Fruit fly (Drosophila melanogaster): ENCODE results near the gene CG3198.

CG3198 gene

DNA sequence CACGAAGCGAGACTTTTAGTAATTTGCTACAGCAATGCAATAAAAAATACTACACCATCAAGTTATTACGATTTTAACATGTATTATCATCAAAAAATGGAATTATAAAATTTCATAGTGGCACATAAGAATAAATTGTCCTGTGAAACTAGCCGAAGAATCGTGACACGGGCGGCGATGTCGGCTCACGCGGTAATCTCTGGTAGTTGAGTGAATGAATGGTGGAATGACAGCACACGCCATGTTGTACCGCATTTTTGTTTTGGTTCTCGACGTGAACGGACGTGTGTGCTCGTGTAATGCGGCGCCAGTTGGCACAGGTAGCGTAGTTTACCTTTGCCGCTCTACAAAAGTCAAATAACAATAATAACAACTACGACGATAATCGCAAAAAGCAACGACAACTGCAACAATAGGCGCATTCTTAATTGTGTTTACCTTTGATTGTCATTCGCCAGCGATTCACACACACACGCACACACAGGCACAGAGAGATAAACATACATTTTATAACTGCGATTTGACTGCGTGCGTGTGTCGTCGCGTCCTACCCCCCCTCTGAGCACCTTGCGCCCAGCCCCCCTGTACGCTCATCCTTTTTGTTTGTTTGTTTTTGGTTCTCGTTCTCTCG, 25.6 kb upstream of the CG3198 start, which contains the start of gene CG14441 (continued):
- TF ChIP-seq CG8119 (GFP tag; IDR thresholded peaks at IDR 0.05) (no peak; the same call in 1 of the 3 replicates), Hr39 (GFP tag; optimal IDR thresholded peaks at IDR 0.05) (peak; percentile 5), CG1621 (tag; optimal IDR thresholded peaks at IDR 0.05) (peak; percentile 18), CG11762 (GFP tag; optimal IDR thresholded peaks at IDR 0.05; ENCODE audit: insufficient read depth) (peak; percentile 18), dsx (GFP tag; optimal IDR thresholded peaks at IDR 0.05; ENCODE audit: poor library complexity, severe bottlenecking) (peak; percentile 68), CG10669 (GFP tag; optimal IDR thresholded peaks at IDR 0.05) (peak; percentile 29), fd85E (GFP tag; optimal IDR thresholded peaks at IDR 0.05) (no peak), CG31627 (GFP tag; optimal IDR thresholded peaks at IDR 0.05) (no peak), Eip78C (GFP tag) (peak; percentile 93), CG8319 (GFP tag; optimal IDR thresholded peaks at IDR 0.05) (no peak), CG34406 (GFP tag; optimal IDR thresholded peaks at IDR 0.05) (peak; percentile 46), svp (GFP tag) (peak; percentile 68), acj6 (GFP tag; optimal IDR thresholded peaks at IDR 0.05) (no peak), CG8632 (GFP tag; optimal IDR thresholded peaks at IDR 0.05) (peak; percentile 52), Ets96B (tag; optimal IDR thresholded peaks at IDR 0.05) (peak; percentile 37), spab (GFP tag; optimal IDR thresholded peaks at IDR 0.05) (no peak), CG6808 (GFP tag; optimal IDR thresholded peaks at IDR 0.05) (peak; percentile 58), Eip75B (GFP tag; optimal IDR thresholded peaks at IDR 0.05) (peak; percentile 23), Gug (GFP tag; IDR thresholded peaks at IDR 0.05) (no peak), eg (GFP tag; IDR thresholded peaks at IDR 0.05) (peak; percentile 32; the same call in 1 of the 3 replicates), Met (GFP tag; optimal IDR thresholded peaks at IDR 0.05) (peak; percentile 69), CG9139 (GFP tag; optimal IDR thresholded peaks at IDR 0.05) (peak; percentile 70)

dm6 chrX:6698248-6698812, 24.6 kb upstream of the CG3198 start, which contains the start of gene CG14440:
Gene CG14440, minus strand, starts transcription at chrX:6698567.
- TF ChIP-seq svp (GFP tag) (no peak), CG15336 (GFP tag; IDR thresholded peaks at IDR 0.05) (0 out of 2 replicates have a peak, but pooled peaks have one; percentile 14), CG6808 (GFP tag; optimal IDR thresholded peaks at IDR 0.05) (peak; percentile 15), vri (GFP tag; optimal IDR thresholded peaks at IDR 0.05) (peak; percentile 30), CG6854 (GFP tag; optimal IDR thresholded peaks at IDR 0.05) (peak; percentile 35), fkh (GFP tag; optimal IDR thresholded peaks at IDR 0.05) (peak; percentile 68), ss (GFP tag; optimal IDR thresholded peaks at IDR 0.05) (peak; percentile 4 to 45), Hr39 (GFP tag; optimal IDR thresholded peaks at IDR 0.05) (no peak), Eip78C (GFP tag) (peak; percentile 16), CG10631 (GFP tag; optimal IDR thresholded peaks at IDR 0.05) (no peak), acj6 (GFP tag; optimal IDR thresholded peaks at IDR 0.05) (no peak), CG1621 (tag; optimal IDR thresholded peaks at IDR 0.05) (peak; percentile 40)

- TF ChIP-seq CG10669 (GFP tag; optimal IDR thresholded peaks at IDR 0.05) = peak; percentile 71
- peak; percentile 56 for TF ChIP-seq CG11762 (GFP tag; optimal IDR thresholded peaks at IDR 0.05; ENCODE audit: insufficient read depth)
- TF ChIP-seq esn (GFP tag; optimal IDR thresholded peaks at IDR 0.05) = peak; percentile 86
- peak; percentile 82 for TF ChIP-seq Smox (GFP tag; optimal IDR thresholded peaks at IDR 0.05)
- peak; percentile 73 for TF ChIP-seq Hr39 (GFP tag; optimal IDR thresholded peaks at IDR 0.05)
- TF ChIP-seq CG8119 (GFP tag; IDR thresholded peaks at IDR 0.05) = peak; percentile 85
- TF ChIP-seq ss (GFP tag; optimal IDR thresholded peaks at IDR 0.05) = peak; percentile 73 to 83
- TF ChIP-seq dsx (GFP tag; optimal IDR thresholded peaks at IDR 0.05; ENCODE audit: poor library complexity, severe bottlenecking) = peak; percentile 68
- TF ChIP-seq CG4318 (GFP tag; optimal IDR thresholded peaks at IDR 0.05) = no peak
- TF ChIP-seq Blimp-1 (GFP tag; optimal IDR thresholded peaks at IDR 0.05) = no peak
- peak; percentile 68 for TF ChIP-seq Hr4 (GFP tag; optimal IDR thresholded peaks at IDR 0.05)
- TF ChIP-seq Eip75B (GFP tag; optimal IDR thresholded peaks at IDR 0.05) = peak; percentile 76
- peak; percentile 72 for TF ChIP-seq CG31627 (GFP tag; optimal IDR thresholded peaks at IDR 0.05)
- peak; percentile 25 to 33 for TF ChIP-seq salr (GFP tag; optimal IDR thresholded peaks at IDR 0.05)
- TF ChIP-seq OdsH (GFP tag; optimal IDR thresholded peaks at IDR 0.05) = peak; percentile 80
- TF ChIP-seq dac (GFP tag; optimal IDR thresholded peaks at IDR 0.05) = peak; percentile 51
- peak; percentile 71 for TF ChIP-seq Ets21C (GFP tag; optimal IDR thresholded peaks at IDR 0.05)
- TF ChIP-seq Eip93F (GFP tag; optimal IDR thresholded peaks at IDR 0.05) = peak; percentile 44
- TF ChIP-seq fd85E (GFP tag; optimal IDR thresholded peaks at IDR 0.05) = peak; percentile 14
- peak; percentile 89 for TF ChIP-seq CG15336 (GFP tag; IDR thresholded peaks at IDR 0.05)
- peak; percentile 73 for TF ChIP-seq CG34406 (GFP tag; optimal IDR thresholded peaks at IDR 0.05)
- TF ChIP-seq CG3919 (GFP tag; optimal IDR thresholded peaks at IDR 0.05) = peak; percentile 77
- TF ChIP-seq Lpt (GFP tag; optimal IDR thresholded peaks at IDR 0.05) = peak; percentile 64
- no peak for TF ChIP-seq Hr38 (GFP tag; optimal IDR thresholded peaks at IDR 0.05)
- TF ChIP-seq lz (GFP tag; optimal IDR thresholded peaks at IDR 0.05) = peak; percentile 81
- TF ChIP-seq Gug (GFP tag; IDR thresholded peaks at IDR 0.05) = peak; percentile 43; the same call in 1 of the 2 replicates
- TF ChIP-seq CG10631 (GFP tag; optimal IDR thresholded peaks at IDR 0.05) = peak; percentile 70
- peak; percentile 87 for TF ChIP-seq svp (GFP tag)
- peak; percentile 81 for TF ChIP-seq acj6 (GFP tag; optimal IDR thresholded peaks at IDR 0.05)
- TF ChIP-seq CG11902 (GFP tag; optimal IDR thresholded peaks at IDR 0.05) = peak; percentile 41
These were observed 22.7 kb upstream of the CG3198 start for dm6 chrX:6696467-6696866.

Data from whole organism, prepupa.